Fruit fly (Drosophila melanogaster): ENCODE results near the gene Mur89F.

Mur89F gene

DNA sequence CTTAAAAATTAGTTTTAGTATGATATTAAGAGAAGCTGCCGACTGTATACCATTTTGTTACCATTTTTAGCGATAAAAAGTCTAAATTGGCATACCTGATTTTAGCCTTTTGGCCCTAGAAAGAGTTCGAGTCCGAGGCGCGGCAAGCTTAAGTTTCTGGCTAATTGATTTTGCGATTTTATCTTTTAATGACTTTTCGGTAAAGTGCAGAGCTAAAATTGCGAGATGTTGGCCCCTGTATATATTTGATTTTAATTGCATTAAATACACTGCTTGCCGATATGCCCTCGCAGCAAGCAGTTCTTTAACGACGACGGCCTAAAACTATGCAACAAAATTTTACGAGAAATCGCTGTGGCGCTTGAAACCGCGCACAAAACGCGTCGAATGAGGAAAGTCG lies 29.6 kb upstream of the Mur89F start (continued):
- TF ChIP-seq CG7987 (GFP tag; optimal IDR thresholded peaks at IDR 0.05) (no peak), CG2712 (tag; optimal IDR thresholded peaks at IDR 0.05) (no peak), luna (GFP tag; optimal IDR thresholded peaks at IDR 0.05) (no peak), CG13287 (GFP tag; IDR thresholded peaks at IDR 0.05; ENCODE audit: partially characterized antibody) (no peak), CG15269 (tag; optimal IDR thresholded peaks at IDR 0.05) (no peak), CG5245 (GFP tag; optimal IDR thresholded peaks at IDR 0.05) (peak; percentile 19), CG10959 (GFP tag; IDR thresholded peaks at IDR 0.05) (no peak), Ets65A (GFP tag) (peak; percentile 66), fd3F (GFP tag; optimal IDR thresholded peaks at IDR 0.05) (no peak), ken (GFP tag; IDR thresholded peaks at IDR 0.05) (peak; percentile 34; the same call in 1 of the 3 replicates), odd (GFP tag; optimal IDR thresholded peaks at IDR 0.05) (no peak), E2f2 (GFP tag; IDR thresholded peaks at IDR 0.05) (no peak), stwl (tag; optimal IDR thresholded peaks at IDR 0.05) (peak; percentile 93), mam (GFP tag; optimal IDR thresholded peaks at IDR 0.05) (no peak), peb (GFP tag; IDR thresholded peaks at IDR 0.05) (no peak), sens (GFP tag) (no peak), CG12942 (GFP tag; optimal IDR thresholded peaks at IDR 0.05) (no peak), CG2678 (tag; optimal IDR thresholded peaks at IDR 0.05) (no peak), Dref (GFP tag; IDR thresholded peaks at IDR 0.05) (no peak), bigmax (GFP tag; optimal IDR thresholded peaks at IDR 0.05) (no peak), bbx (GFP tag; IDR thresholded peaks at IDR 0.05; ENCODE audit: partially characterized antibody) (no peak), mld (GFP tag; IDR thresholded peaks at IDR 0.05; ENCODE audit: partially characterized antibody) (no peak), Hmr (GFP tag; optimal IDR thresholded peaks at IDR 0.05) (no peak), Taf1 (GFP tag; IDR thresholded peaks at IDR 0.05) (no peak), HLH54F (GFP tag; optimal IDR thresholded peaks at IDR 0.05) (peak; percentile 17), Xbp1 (GFP tag; optimal IDR thresholded peaks at IDR 0.05) (peak; percentile 57), Hmx (GFP tag; optimal IDR thresholded peaks at IDR 0.05) (no peak), Doc3 (GFP tag; IDR thresholded peaks at IDR 0.05; ENCODE audit: partially characterized antibody) (no peak), Nf-YA (GFP tag; IDR thresholded peaks at IDR 0.05) (no peak), knrl (GFP tag; IDR thresholded peaks at IDR 0.05; ENCODE audit: partially characterized antibody) (no peak), shn (GFP tag; optimal IDR thresholded peaks at IDR 0.05) (no peak), Sry-δ (GFP tag; optimal IDR thresholded peaks at IDR 0.05) (peak; percentile 15), CrebB (tag; optimal IDR thresholded peaks at IDR 0.05) (no peak), wdn (GFP tag; IDR thresholded peaks at IDR 0.05) (0 out of 2 replicates have a peak, but pooled peaks have one; percentile 12), CG6791 (GFP tag; IDR thresholded peaks at IDR 0.05; ENCODE audit: partially characterized antibody) (no peak), Optix (GFP tag; IDR thresholded peaks at IDR 0.05) (peak; percentile 50; the same call in 2 of the 3 replicates), vfl (GFP tag; optimal IDR thresholded peaks at IDR 0.05) (no peak), CG9215 (GFP tag; IDR thresholded peaks at IDR 0.05) (0 out of 2 replicates have a peak, but pooled peaks have one; percentile 7), CG9797 (GFP tag; optimal IDR thresholded peaks at IDR 0.05) (no peak), oc (tag; optimal IDR thresholded peaks at IDR 0.05) (no peak), eyg (GFP tag; optimal IDR thresholded peaks at IDR 0.05) (no peak), Spps (tag; optimal IDR thresholded peaks at IDR 0.05) (no peak), PHDP (tag; optimal IDR thresholded peaks at IDR 0.05) (no peak), CG8281 (tag; optimal IDR thresholded peaks at IDR 0.05) (no peak), abd-A (tag; optimal IDR thresholded peaks at IDR 0.05) (no peak), CG6765 (GFP tag; optimal IDR thresholded peaks at IDR 0.05) (no peak), Atf3 (GFP tag; optimal IDR thresholded peaks at IDR 0.05) (no peak), BtbVII (GFP tag; optimal IDR thresholded peaks at IDR 0.05) (no peak), Drgx (GFP tag; IDR thresholded peaks at IDR 0.05) (no peak), Fer3 (tag; optimal IDR thresholded peaks at IDR 0.05) (no peak), CG17359 (tag; optimal IDR thresholded peaks at IDR 0.05) (no peak), MBD-R2 (GFP tag; IDR thresholded peaks at IDR 0.05) (no peak)
